Fruit fly (Drosophila melanogaster) whole organism, prepupa: ENCODE data around the gene hdm.

Experiments used
- Blimp-1 ChIP-seq: fragments of 200-800 bp; sonication (Bioruptor generic); optimal IDR thresholded peaks from 3 replicates; lab custom pipeline; 2017; ENCODE audit warnings: missing biosample characterization, missing genetic modification characterization, mild to moderate bottlenecking, moderate library complexity, missing genetic modification reagents
- CG10631 ChIP-seq: fragments of 200-800 bp; sonication (Bioruptor generic); optimal IDR thresholded peaks from 2 replicates; lab custom pipeline; 2016; ENCODE audit warnings: missing biosample characterization, missing genetic modification characterization
- CG11762 ChIP-seq: fragments of 200-800 bp; sonication (Bioruptor generic); optimal IDR thresholded peaks from 3 replicates; lab custom pipeline; 2016; ENCODE audit warnings: missing biosample characterization, missing genetic modification characterization; ENCODE audit not compliant: insufficient read depth
- CG16779 ChIP-seq: fragments of 200-800 bp; sonication (Bioruptor generic); optimal IDR thresholded peaks from 3 replicates; lab custom pipeline; 2017; ENCODE audit warnings: missing biosample characterization, mild to moderate bottlenecking, missing genetic modification characterization
- CG3032 ChIP-seq: fragments of 200-800 bp; optimal IDR thresholded peaks from 2 replicates; lab custom pipeline; 2019; ENCODE audit warnings: missing biosample characterization, mild to moderate bottlenecking, missing genetic modification characterization, moderate library complexity
- CG31627 ChIP-seq: fragments of 200-800 bp; sonication (Bioruptor generic); optimal IDR thresholded peaks from 3 replicates; lab custom pipeline; 2016; ENCODE audit warnings: missing biosample characterization, missing genetic modification characterization
- CG32006 ChIP-seq: fragments of 200-800 bp; sonication (Bioruptor generic); optimal IDR thresholded peaks from 3 replicates; lab custom pipeline; 2017; ENCODE audit warnings: missing biosample characterization, mild to moderate bottlenecking, missing genetic modification characterization
- CG34406 ChIP-seq: fragments of 200-800 bp; sonication (Bioruptor generic); optimal IDR thresholded peaks from 3 replicates; lab custom pipeline; 2016; ENCODE audit warnings: missing biosample characterization, missing genetic modification characterization
- CG3919 ChIP-seq: fragments of 200-800 bp; sonication (Bioruptor generic); optimal IDR thresholded peaks from 3 replicates; lab custom pipeline; 2016; ENCODE audit warnings: missing biosample characterization, missing genetic modification characterization
- CG6792 ChIP-seq: fragments of 200-800 bp; sonication (Bioruptor generic); optimal IDR thresholded peaks from 3 replicates; lab custom pipeline; 2016; ENCODE audit warnings: missing biosample characterization, missing genetic modification characterization
- CG6808 ChIP-seq: fragments of 200-800 bp; sonication (Bioruptor generic); optimal IDR thresholded peaks from 3 replicates; lab custom pipeline; 2017; ENCODE audit warnings: missing biosample characterization, missing genetic modification characterization, mild to moderate bottlenecking, moderate library complexity, missing genetic modification reagents
- CG8119 ChIP-seq: fragments of 200-800 bp; sonication (Bioruptor generic); IDR thresholded peaks from 3 replicates; pipeline ENCODE4 v1.3.6; 2022; ENCODE audit warnings: missing biosample characterization, missing genetic modification characterization
- CG8632 ChIP-seq: fragments of 200-800 bp; sonication (Bioruptor generic); optimal IDR thresholded peaks from 3 replicates; lab custom pipeline; 2016; ENCODE audit warnings: missing biosample characterization, missing genetic modification characterization
- CG9139 ChIP-seq: fragments of 200-800 bp; sonication (Bioruptor generic); optimal IDR thresholded peaks from 3 replicates; lab custom pipeline; 2017; ENCODE audit warnings: missing biosample characterization, mild to moderate bottlenecking, missing genetic modification characterization
- Eip75B ChIP-seq: fragments of 200-800 bp; sonication (Bioruptor generic); optimal IDR thresholded peaks from 3 replicates; lab custom pipeline; 2016; ENCODE audit warnings: missing biosample characterization, missing genetic modification characterization
- Eip78C ChIP-seq: fragments of 200-800 bp; sonication (Bioruptor generic); peaks from one replicate; lab custom pipeline; 2016; ENCODE audit warnings: missing biosample characterization, missing genetic modification characterization
- Ets21C ChIP-seq: fragments of 200-800 bp; sonication (Bioruptor generic); optimal IDR thresholded peaks from 3 replicates; lab custom pipeline; 2016; ENCODE audit warnings: missing biosample characterization, missing genetic modification characterization
- Ets96B ChIP-seq: fragments of 200-800 bp; optimal IDR thresholded peaks from 2 replicates; lab custom pipeline; 2019; ENCODE audit warnings: missing biosample characterization, mild to moderate bottlenecking, missing genetic modification characterization, moderate library complexity
- Gug ChIP-seq: fragments of 200-800 bp; sonication (Bioruptor generic); IDR thresholded peaks from 2 replicates; pipeline ENCODE4 v1.3.6; 2022; ENCODE audit warnings: missing biosample characterization, missing genetic modification characterization
- Hr38 ChIP-seq: sonication (Bioruptor generic); optimal IDR thresholded peaks from 2 replicates; lab custom pipeline; 2016; ENCODE audit warnings: missing biosample characterization, missing genetic modification characterization
- Hr39 ChIP-seq: fragments of 200-800 bp; sonication (Bioruptor generic); optimal IDR thresholded peaks from 2 replicates; lab custom pipeline; 2016; ENCODE audit warnings: missing biosample characterization, missing genetic modification characterization
- Hr4 ChIP-seq: fragments of 200-800 bp; sonication (Bioruptor generic); optimal IDR thresholded peaks from 3 replicates; lab custom pipeline; 2016; ENCODE audit warnings: missing biosample characterization, missing genetic modification characterization
- Met ChIP-seq: fragments of 200-800 bp; sonication (Bioruptor generic); optimal IDR thresholded peaks from 3 replicates; lab custom pipeline; 2016; ENCODE audit warnings: missing biosample characterization, missing genetic modification characterization
- OdsH ChIP-seq: fragments of 200-800 bp; sonication (Bioruptor generic); optimal IDR thresholded peaks from 3 replicates; lab custom pipeline; 2016; ENCODE audit warnings: missing biosample characterization, missing genetic modification characterization
- Smox ChIP-seq: fragments of 200-800 bp; sonication (Bioruptor generic); optimal IDR thresholded peaks from 3 replicates; lab custom pipeline; 2016; ENCODE audit warnings: missing biosample characterization, missing genetic modification characterization
- Sox102F ChIP-seq: fragments of 200-800 bp; sonication (Bioruptor generic); optimal IDR thresholded peaks from 2 replicates; lab custom pipeline; 2016; ENCODE audit warnings: missing biosample characterization, mild to moderate bottlenecking, missing genetic modification characterization
- Sox15 ChIP-seq: fragments of 200-800 bp; sonication (Bioruptor generic); optimal IDR thresholded peaks from 3 replicates; lab custom pipeline; 2016; ENCODE audit warnings: missing biosample characterization, missing genetic modification characterization
- achi ChIP-seq: fragments of 200-800 bp; sonication (Bioruptor generic); optimal IDR thresholded peaks from 3 replicates; lab custom pipeline; 2016; ENCODE audit warnings: missing biosample characterization, missing genetic modification characterization
- acj6 ChIP-seq: fragments of 200-800 bp; sonication (Bioruptor generic); optimal IDR thresholded peaks from 3 replicates; lab custom pipeline; 2016; ENCODE audit warnings: missing biosample characterization, missing genetic modification characterization
- cyc ChIP-seq: fragments of 200-800 bp; sonication (Bioruptor generic); optimal IDR thresholded peaks from 3 replicates; lab custom pipeline; 2016; ENCODE audit warnings: missing biosample characterization, missing genetic modification characterization
- dsx ChIP-seq: fragments of 200-800 bp; optimal IDR thresholded peaks from 3 replicates; lab custom pipeline; 2019; ENCODE audit warnings: missing biosample characterization, mild to moderate bottlenecking, missing genetic modification characterization, moderate library complexity; ENCODE audit not compliant: poor library complexity, severe bottlenecking
- eg ChIP-seq: fragments of 200-800 bp; sonication (Bioruptor generic); IDR thresholded peaks from 3 replicates; pipeline ENCODE4 v1.3.6; 2022; ENCODE audit warnings: missing biosample characterization, missing genetic modification characterization
- esn ChIP-seq: fragments of 200-800 bp; sonication (Bioruptor generic); optimal IDR thresholded peaks from 2 replicates; lab custom pipeline; 2016; ENCODE audit warnings: missing biosample characterization, mild to moderate bottlenecking, missing genetic modification characterization, moderate library complexity
- lz ChIP-seq: fragments of 200-800 bp; sonication (Bioruptor generic); optimal IDR thresholded peaks from 3 replicates; lab custom pipeline; 2016; ENCODE audit warnings: missing biosample characterization, missing genetic modification characterization
- net ChIP-seq: fragments of 200-800 bp; sonication (Bioruptor generic); optimal IDR thresholded peaks from 3 replicates; lab custom pipeline; 2016; ENCODE audit warnings: missing biosample characterization, missing genetic modification characterization
- pdm3 ChIP-seq: fragments of 200-800 bp; sonication (Bioruptor generic); optimal IDR thresholded peaks from 3 replicates; lab custom pipeline; 2016; ENCODE audit warnings: missing biosample characterization, missing genetic modification characterization
- salr ChIP-seq, 2 experiments: fragments of 200-800 bp; sonication (Bioruptor generic); optimal IDR thresholded peaks; 3 replicates each; lab custom pipeline; 2016 to 2018; ENCODE audit warnings: missing biosample characterization in 2 of 2, missing genetic modification characterization in 2 of 2, mild to moderate bottlenecking in 1 of 2
- ss ChIP-seq, 2 experiments: fragments of 200-800 bp; sonication (Bioruptor generic); optimal IDR thresholded peaks; 2 replicates in 1 of 2; 3 replicates in 1 of 2; lab custom pipeline; 2017 to 2018; ENCODE audit warnings: mild to moderate bottlenecking in 2 of 2, missing biosample characterization in 2 of 2, missing genetic modification characterization in 2 of 2, moderate library complexity in 1 of 2
- svp ChIP-seq: fragments of 200-800 bp; sonication (Bioruptor generic); peaks from one replicate; lab custom pipeline; 2016; ENCODE audit warnings: missing biosample characterization, missing genetic modification characterization
- topi ChIP-seq: fragments of 200-800 bp; sonication (Bioruptor generic); optimal IDR thresholded peaks from 3 replicates; lab custom pipeline; 2016; ENCODE audit warnings: missing biosample characterization, missing genetic modification characterization

hdm gene

dm6 chrX:7969188-7969829 lies 49.4 kb upstream of the hdm start (continued):
- TF ChIP-seq CG31627 (GFP tag; lab: Kevin White, UChicago) (no peak), Hr4 (GFP tag; lab: Kevin White, UChicago) (no peak), Eip75B (GFP tag; lab: Kevin White, UChicago) (no peak), ss (GFP tag; optimal IDR thresholded peaks at IDR 0.05; lab: Kevin White, UChicago) (peak in 1 of 2 experiments; percentile 35), CG11762 (GFP tag; lab: Kevin White, UChicago) (no peak), CG16779 (tag; lab: Kevin White, UChicago) (peak; percentile 1), esn (peak; percentile 11), Hr38 (no peak)

- TF ChIP-seq CG10631 (GFP tag; lab: Kevin White, UChicago) (peak; percentile 59), dsx (no peak), Sox15 (GFP tag; lab: Kevin White, UChicago) (peak; percentile 34), pdm3 (peak; percentile 51), CG6808 (no peak), CG11762 (GFP tag; lab: Kevin White, UChicago) (no peak), esn (peak; percentile 62), Ets21C (peak; percentile 7), acj6 (GFP tag; lab: Kevin White, UChicago) (peak; percentile 54), svp (GFP tag; lab: Kevin White, UChicago) (peak; percentile 59), Met (peak; percentile 35), Blimp-1 (GFP tag; lab: Kevin White, UChicago) (no peak), Hr4 (GFP tag; lab: Kevin White, UChicago) (peak; percentile 18), CG6792 (GFP tag; lab: Kevin White, UChicago) (peak; percentile 40), Sox102F (GFP tag; lab: Kevin White, UChicago) (peak; percentile 8), CG8119 (GFP tag; lab: Robert Waterston, UW) (no peak), CG8632 (GFP tag; lab: Kevin White, UChicago) (peak; percentile 53), CG32006 (GFP tag; lab: Kevin White, UChicago) (peak; percentile 34), Hr39 (GFP tag; lab: Kevin White, UChicago) (peak; percentile 9), CG3919 (GFP tag; lab: Kevin White, UChicago) (peak; percentile 16), Smox (GFP tag; lab: Kevin White, UChicago) (peak; percentile 39), Eip78C (peak; percentile 74), eg (GFP tag; lab: Robert Waterston, UW) (0 out of 3 replicates have a peak, but pooled peaks have one; percentile 13), net (GFP tag; lab: Kevin White, UChicago) (peak; percentile 5), CG31627 (GFP tag; lab: Kevin White, UChicago) (peak; percentile 14), achi (GFP tag; lab: Kevin White, UChicago) (peak; percentile 55), Gug (GFP tag; lab: Robert Waterston, UW) (no peak), Eip75B (GFP tag; lab: Kevin White, UChicago) (no peak), Ets96B (peak; percentile 15), CG34406 (GFP tag; lab: Kevin White, UChicago) (peak; percentile 58), lz (GFP tag; lab: Kevin White, UChicago) (peak; percentile 40), salr (GFP tag; optimal IDR thresholded peaks at IDR 0.05; lab: Kevin White, UChicago) (peak in 1 of 2 experiments; percentile 30), topi (GFP tag; lab: Kevin White, UChicago) (peak; percentile 36), CG3032 (tag; lab: Kevin White, UChicago) (peak; percentile 36), OdsH (peak; percentile 51), cyc (GFP tag; lab: Kevin White, UChicago) (peak; percentile 18), CG9139 (GFP tag; lab: Kevin White, UChicago) (no peak)
Measured at dm6 chrX:7968215-7968799, 48.4 kb upstream of the hdm start, which contains the start of gene sws. TSS of gene sws (minus strand) at chrX:7968236.
